Worm (Caenorhabditis elegans) whole organism, young adult: Measurements from ENCODE around the gene ttr-22.

Experiments used
- B0035.1 ChIP-seq: sonication (generic microtip); optimal IDR thresholded peaks from 2 replicates; lab custom pipeline; 2016; ENCODE audit warnings: missing genetic modification characterization, mild to moderate bottlenecking, missing compliant biosample characterization, missing genotype, missing genetic modification reagents
- F22D6.2 ChIP-seq: sonication (generic microtip); optimal IDR thresholded peaks from 2 replicates; lab custom pipeline; 2016; ENCODE audit warnings: mild to moderate bottlenecking, missing genetic modification characterization, missing compliant biosample characterization
- F23B12.7 ChIP-seq: sonication (generic microtip); optimal IDR thresholded peaks from 2 replicates; lab custom pipeline; 2017; ENCODE audit warnings: missing genetic modification characterization, mild to moderate bottlenecking, missing compliant biosample characterization, antibody characterized with exemption, moderate library complexity; ENCODE audit not compliant: insufficient read depth
- F33H1.4 ChIP-seq: fragments of 200-800 bp; sonication (Bioruptor generic); IDR thresholded peaks from 2 replicates; pipeline ENCODE4 v1.3.6; 2022; ENCODE audit warnings: missing genetic modification reagents, missing genetic modification characterization, missing compliant biosample characterization
- F39B2.1 ChIP-seq: fragments of 200-800 bp; sonication (Bioruptor generic); IDR thresholded peaks from 2 replicates; pipeline ENCODE4 v1.3.6; 2022; ENCODE audit warnings: missing genetic modification reagents, missing genetic modification characterization, missing compliant biosample characterization
- F52B5.7 ChIP-seq: sonication (generic microtip); optimal IDR thresholded peaks from 2 replicates; lab custom pipeline; 2016; ENCODE audit warnings: mild to moderate bottlenecking, missing genetic modification characterization, missing compliant biosample characterization
- T07F8.4 ChIP-seq: sonication (generic microtip); optimal IDR thresholded peaks from 2 replicates; lab custom pipeline; 2016; ENCODE audit warnings: mild to moderate bottlenecking, missing genetic modification characterization, moderate library complexity, missing compliant biosample characterization
- Y53F4B.3 ChIP-seq: fragments of 200-800 bp; sonication (Bioruptor generic); IDR thresholded peaks from 2 replicates; pipeline ENCODE4 v1.3.6; 2022; ENCODE audit warnings: missing genetic modification reagents, missing genetic modification characterization, missing compliant biosample characterization
- Y79H2A.3 ChIP-seq: fragments of 200-800 bp; sonication (Bioruptor generic); conservative IDR thresholded peaks from 2 replicates; pipeline ENCODE4 v1.3.6; 2022; ENCODE audit warnings: missing genetic modification reagents, missing genetic modification characterization, missing compliant biosample characterization
- akir-1 ChIP-seq: fragments of 200-800 bp; sonication (Bioruptor generic); optimal IDR thresholded peaks from 2 replicates; lab custom pipeline; 2018; ENCODE audit warnings: mild to moderate bottlenecking, missing genetic modification characterization, moderate library complexity, missing compliant biosample characterization
- attf-3 ChIP-seq: fragments of 200-800 bp; sonication (Bioruptor generic); conservative IDR thresholded peaks from 2 replicates; pipeline ENCODE4 v1.3.6; 2022; ENCODE audit warnings: missing genetic modification reagents, missing genetic modification characterization, missing compliant biosample characterization
- bed-1 ChIP-seq: fragments of 200-800 bp; sonication (Bioruptor generic); IDR thresholded peaks from 2 replicates; pipeline ENCODE4 v1.3.6; 2022; ENCODE audit warnings: missing genetic modification reagents, missing genetic modification characterization, missing compliant biosample characterization
- bed-2 ChIP-seq: fragments of 200-800 bp; sonication (Bioruptor generic); IDR thresholded peaks from 2 replicates; pipeline ENCODE4 v1.3.6; 2022; ENCODE audit warnings: missing genetic modification reagents, missing genetic modification characterization, missing compliant biosample characterization
- ccch-3 ChIP-seq: fragments of 200-800 bp; sonication (Bioruptor generic); optimal IDR thresholded peaks from 2 replicates; lab custom pipeline; 2018; ENCODE audit warnings: mild to moderate bottlenecking, missing genetic modification characterization, missing compliant biosample characterization
- cebp-1 ChIP-seq, 2 experiments: fragments of 200-800 bp in 1 of 2; sonication (Bioruptor generic) in 1 of 2; sonication (generic microtip) in 1 of 2; IDR thresholded peaks in 1 of 2; optimal IDR thresholded peaks in 1 of 2; 2 replicates each; pipeline versions ENCODE4 v1.3.6 to Lab custom; 2017 to 2022; ENCODE audit warnings: missing compliant biosample characterization in 2 of 2, missing genetic modification characterization in 2 of 2, mild to moderate bottlenecking in 1 of 2, missing genetic modification reagents in 1 of 2, moderate library complexity in 1 of 2
- ceh-27 ChIP-seq: fragments of 200-800 bp; sonication (Bioruptor generic); optimal IDR thresholded peaks from 2 replicates; lab custom pipeline; 2018; ENCODE audit warnings: mild to moderate bottlenecking, missing genetic modification characterization, moderate library complexity, missing compliant biosample characterization
- ceh-40 ChIP-seq: fragments of 200-800 bp; sonication (Bioruptor generic); IDR thresholded peaks from 2 replicates; pipeline ENCODE4 v1.3.6; 2022; ENCODE audit warnings: missing genetic modification characterization, missing compliant biosample characterization
- ceh-79 ChIP-seq: sonication (generic microtip); optimal IDR thresholded peaks from 2 replicates; lab custom pipeline; 2017; ENCODE audit warnings: mild to moderate bottlenecking, missing genetic modification characterization, missing compliant biosample characterization
- ceh-91 ChIP-seq: fragments of 200-800 bp; sonication (Bioruptor generic); IDR thresholded peaks from 2 replicates; pipeline ENCODE4 v1.3.6; 2022; ENCODE audit warnings: missing genetic modification reagents, missing genetic modification characterization, missing compliant biosample characterization
- dpl-1 ChIP-seq: fragments of 150-350 bp; optimal IDR thresholded peaks from 2 replicates; lab custom pipeline; 2014; ENCODE audit warnings: missing biosample characterization, missing genetic modification reagents, missing genetic modification characterization
- efl-1 ChIP-seq: fragments of 150-350 bp; optimal IDR thresholded peaks from 2 replicates; lab custom pipeline; 2014; ENCODE audit warnings: missing biosample characterization, missing genetic modification reagents, missing genetic modification characterization
- egl-44 ChIP-seq: fragments of 200-800 bp; sonication (Bioruptor generic); IDR thresholded peaks from 2 replicates; pipeline ENCODE4 v1.3.6; 2022; ENCODE audit warnings: missing genetic modification reagents, missing genetic modification characterization, missing compliant biosample characterization
- hmg-20 ChIP-seq: fragments of 200-800 bp; sonication (Bioruptor generic); IDR thresholded peaks from 2 replicates; pipeline ENCODE4 v1.3.6; 2022; ENCODE audit warnings: missing genetic modification reagents, missing genetic modification characterization, missing compliant biosample characterization
- let-526 ChIP-seq: fragments of 200-800 bp; sonication (Bioruptor generic); IDR thresholded peaks from 2 replicates; pipeline ENCODE4 v1.3.6; 2022; ENCODE audit warnings: missing genetic modification reagents, missing genetic modification characterization, missing compliant biosample characterization
- lin-35 ChIP-seq, 3 experiments: fragments of 150-350 bp in 2 of 3; sonication (generic microtip) in 1 of 3; optimal IDR thresholded peaks; 2 replicates each; lab custom pipeline; 2014 to 2018; ENCODE audit warnings: missing biosample characterization in 3 of 3, missing genetic modification characterization in 3 of 3, missing genetic modification reagents in 3 of 3
- lin-54 ChIP-seq: fragments of 200-800 bp; sonication (Bioruptor generic); optimal IDR thresholded peaks from 2 replicates; lab custom pipeline; 2018; ENCODE audit warnings: mild to moderate bottlenecking, missing genetic modification characterization, missing compliant biosample characterization
- madf-6 ChIP-seq: fragments of 200-800 bp; sonication (Bioruptor generic); IDR thresholded peaks from 2 replicates; pipeline ENCODE4 v1.3.6; 2022; ENCODE audit warnings: missing genetic modification reagents, missing genetic modification characterization, missing compliant biosample characterization
- madf-8 ChIP-seq: fragments of 200-800 bp; sonication (Bioruptor generic); conservative IDR thresholded peaks from 2 replicates; pipeline ENCODE4 v1.3.6; 2022; ENCODE audit warnings: missing genetic modification reagents, missing genetic modification characterization, missing compliant biosample characterization
- mcd-1 ChIP-seq: fragments of 200-800 bp; sonication (Bioruptor generic); IDR thresholded peaks from 2 replicates; pipeline ENCODE4 v1.3.6; 2022; ENCODE audit warnings: missing genetic modification reagents, missing genetic modification characterization, missing compliant biosample characterization
- nhr-179 ChIP-seq: sonication (generic microtip); optimal IDR thresholded peaks from 2 replicates; lab custom pipeline; 2016; ENCODE audit warnings: mild to moderate bottlenecking, missing genetic modification characterization, missing compliant biosample characterization
- rcor-1 ChIP-seq: fragments of 200-800 bp; sonication (Bioruptor generic); IDR thresholded peaks from 2 replicates; pipeline ENCODE4 v1.3.6; 2022; ENCODE audit warnings: missing genetic modification reagents, missing genetic modification characterization, missing compliant biosample characterization
- repo-1 ChIP-seq: sonication (generic microtip); optimal IDR thresholded peaks from 2 replicates; lab custom pipeline; 2017; ENCODE audit warnings: mild to moderate bottlenecking, missing genetic modification characterization, missing compliant biosample characterization
- snpc-3.4 ChIP-seq: sonication (generic microtip); optimal IDR thresholded peaks from 2 replicates; lab custom pipeline; 2017; ENCODE audit warnings: missing genetic modification characterization, mild to moderate bottlenecking, missing compliant biosample characterization, antibody characterized with exemption, moderate library complexity, missing genotype, missing genetic modification reagents
- sptf-2 ChIP-seq: fragments of 200-800 bp; sonication (Bioruptor generic); optimal IDR thresholded peaks from 2 replicates; lab custom pipeline; 2018; ENCODE audit warnings: mild to moderate bottlenecking, missing genetic modification characterization, missing compliant biosample characterization
- tbp1 ChIP-seq: fragments of 200-800 bp; sonication (Bioruptor generic); optimal IDR thresholded peaks from 2 replicates; lab custom pipeline; 2018; ENCODE audit warnings: mild to moderate bottlenecking, missing genetic modification characterization, missing compliant biosample characterization
- tbx-9 ChIP-seq: sonication (generic microtip); optimal IDR thresholded peaks from 2 replicates; lab custom pipeline; 2016; ENCODE audit warnings: borderline replicate concordance, missing genetic modification characterization, inconsistent platforms, missing compliant biosample characterization
- unc-130 ChIP-seq: sonication (generic microtip); optimal IDR thresholded peaks from 2 replicates; lab custom pipeline; 2016; ENCODE audit warnings: missing genetic modification reagents, missing genetic modification characterization, missing compliant biosample characterization
- zfh-2 ChIP-seq: fragments of 200-800 bp; sonication (Bioruptor generic); conservative IDR thresholded peaks from 2 replicates; pipeline ENCODE4 v1.3.6; 2022; ENCODE audit warnings: missing genetic modification reagents, missing genetic modification characterization, missing compliant biosample characterization
- ztf-25 ChIP-seq: fragments of 200-800 bp; sonication (Bioruptor generic); IDR thresholded peaks from 2 replicates; pipeline ENCODE4 v1.3.6; 2022; ENCODE audit warnings: missing genetic modification reagents, missing genetic modification characterization, missing compliant biosample characterization
- ztf-28 ChIP-seq: fragments of 200-800 bp; sonication (Bioruptor generic); IDR thresholded peaks from 2 replicates; pipeline ENCODE4 v1.3.6; 2022; ENCODE audit warnings: missing genetic modification reagents, missing genetic modification characterization, missing compliant biosample characterization

Gene ttr-22

DNA sequence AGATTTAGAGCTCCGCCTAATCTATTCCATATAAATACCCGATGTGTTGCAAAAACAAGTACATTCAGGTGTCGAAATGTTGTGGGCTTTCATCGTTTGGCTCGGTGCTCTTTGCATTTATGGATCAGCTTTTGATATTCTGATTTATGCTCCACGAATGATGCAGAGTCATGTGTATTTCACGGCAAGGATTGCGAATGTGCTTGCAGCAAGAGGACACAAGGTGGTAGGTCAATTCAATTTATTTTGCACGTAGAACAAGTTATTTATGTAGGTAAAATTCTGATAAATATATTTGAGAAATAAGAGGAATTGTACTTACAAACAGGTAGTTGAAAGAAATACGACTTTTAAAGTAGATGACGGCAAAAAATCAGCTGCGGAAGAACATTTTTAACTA, 17.7 kb downstream of the ttr-22 start, which contains the start of gene ugt-56:
Gene ugt-56, plus strand, starts transcription at position 61 of the 400 bp plus-strand sequence.
- TF ChIP-seq Y53F4B.3 (GFP tag; lab: Robert Waterston, UW): no peak
- no peak for TF ChIP-seq ccch-3
- no peak for TF ChIP-seq dpl-1
- no peak for TF ChIP-seq F39B2.1 (GFP tag; lab: Robert Waterston, UW)
- TF ChIP-seq zfh-2 (GFP tag; lab: Robert Waterston, UW): no peak
- no peak for TF ChIP-seq attf-3 (GFP tag; lab: Robert Waterston, UW)
- no peak for TF ChIP-seq tbp1 (GFP tag; lab: Kevin White, UChicago)
- TF ChIP-seq T07F8.4: no peak

DNA sequence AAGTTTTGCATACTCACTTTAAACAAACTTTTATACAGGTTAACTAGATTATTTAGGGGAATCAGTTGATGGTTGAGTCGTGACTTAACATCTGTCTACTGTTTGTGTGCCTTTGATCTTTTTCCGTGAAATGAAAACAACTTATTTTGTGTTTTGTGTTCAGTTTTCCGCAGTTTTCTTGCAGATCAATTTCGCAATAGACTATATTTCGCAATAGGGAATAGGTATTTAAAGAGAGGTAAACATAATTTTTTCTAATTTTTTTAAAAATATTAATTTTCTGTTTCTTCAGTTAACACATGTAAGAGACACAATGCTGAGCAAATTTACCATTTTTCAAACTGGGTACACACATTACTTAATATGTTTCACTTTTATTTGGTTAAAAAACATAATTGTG, 20.2 kb downstream of the ttr-22 start, which contains the start of gene tbb-6:
Gene tbb-6, plus strand, starts transcription at position 155 of the 400 bp plus-strand sequence.
- TF ChIP-seq cebp-1 (GFP tag; IDR thresholded peaks at IDR 0.05; lab: Robert Waterston, UW): peak; percentile 96
- TF ChIP-seq cebp-1 (tag; optimal IDR thresholded peaks at IDR 0.05; lab: Kevin White, UChicago): peak; percentile 99
- TF ChIP-seq lin-54 (GFP tag; lab: Kevin White, UChicago): no peak

DNA sequence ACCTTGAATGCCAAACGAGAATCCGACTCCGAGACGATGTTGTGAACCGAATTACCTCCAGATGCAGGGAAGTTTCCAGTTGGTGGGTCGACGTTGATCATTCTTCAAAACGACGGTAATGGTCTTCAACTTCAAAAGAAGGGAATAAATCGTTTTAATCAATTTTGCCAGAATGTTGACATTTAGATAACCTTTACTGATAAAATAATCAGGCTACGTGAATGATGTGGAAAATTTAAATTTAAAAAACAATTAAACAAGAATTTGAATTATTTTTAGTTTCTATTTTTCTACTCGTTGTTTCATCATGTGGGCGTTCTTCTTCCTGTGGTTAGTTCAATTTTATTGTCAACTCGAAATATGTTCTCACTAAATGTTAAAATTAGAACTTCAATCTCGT, 22.5 kb downstream of the ttr-22 start, which contains the start of gene ssp-35:
Gene ssp-35, minus strand, starts transcription at position 101 of the 400 bp plus-strand sequence.
- TF ChIP-seq repo-1 (tag; lab: Kevin White, UChicago) (no peak), sptf-2 (GFP tag; lab: Kevin White, UChicago) (no peak), bed-1 (GFP tag; lab: Robert Waterston, UW) (no peak), ceh-79 (tag; lab: Kevin White, UChicago) (no peak), tbx-9 (no peak), ceh-91 (GFP tag; lab: Robert Waterston, UW) (no peak)

DNA sequence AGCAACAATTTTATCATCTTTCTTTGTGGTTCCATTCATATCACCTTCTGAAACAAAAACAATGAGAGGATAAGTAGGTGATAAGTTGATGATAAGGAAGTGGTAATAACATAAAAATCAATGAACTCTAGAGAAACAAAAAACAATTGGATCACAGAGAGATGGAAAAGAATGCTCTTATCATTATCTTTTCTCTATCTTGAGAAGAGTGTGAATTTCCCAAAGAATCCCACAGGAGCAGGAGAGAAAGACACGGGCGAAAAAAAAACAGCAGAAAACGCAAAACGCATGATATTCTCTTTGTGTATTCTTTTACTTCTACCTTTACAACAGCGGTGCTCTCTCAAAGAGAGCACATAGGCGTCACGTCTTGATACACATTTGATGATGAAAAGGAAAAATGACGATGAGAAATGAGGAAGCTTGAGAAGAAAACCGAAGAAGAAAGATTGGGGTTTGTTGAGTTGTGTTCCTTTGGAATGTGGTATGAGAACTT, 28.1 kb downstream of the ttr-22 start, which contains the start of gene twk-24:
Gene twk-24, minus strand, starts transcription at position 51 of the 496 bp plus-strand sequence.
- TF ChIP-seq F23B12.7 (tag; lab: Kevin White, UChicago) (no peak), tbp1 (GFP tag; lab: Kevin White, UChicago) (no peak), bed-2 (GFP tag; lab: Robert Waterston, UW) (no peak), nhr-179 (tag; lab: Kevin White, UChicago) (no peak), ceh-27 (GFP tag; lab: Kevin White, UChicago) (no peak), ztf-28 (GFP tag; lab: Robert Waterston, UW) (no peak), cebp-1 (GFP tag; IDR thresholded peaks at IDR 0.05; lab: Robert Waterston, UW) (no peak), cebp-1 (tag; optimal IDR thresholded peaks at IDR 0.05; lab: Kevin White, UChicago) (no peak), lin-35 (GFP tag; optimal IDR thresholded peaks at IDR 0.05; lab: Kevin White, UChicago) (no peak), repo-1 (tag; lab: Kevin White, UChicago) (no peak), F22D6.2 (tag; lab: Kevin White, UChicago) (no peak), F33H1.4 (GFP tag; lab: Robert Waterston, UW) (no peak), unc-130 (GFP tag; lab: Kevin White, UChicago) (no peak), rcor-1 (GFP tag; lab: Robert Waterston, UW) (no peak), egl-44 (GFP tag; lab: Robert Waterston, UW) (no peak)

DNA sequence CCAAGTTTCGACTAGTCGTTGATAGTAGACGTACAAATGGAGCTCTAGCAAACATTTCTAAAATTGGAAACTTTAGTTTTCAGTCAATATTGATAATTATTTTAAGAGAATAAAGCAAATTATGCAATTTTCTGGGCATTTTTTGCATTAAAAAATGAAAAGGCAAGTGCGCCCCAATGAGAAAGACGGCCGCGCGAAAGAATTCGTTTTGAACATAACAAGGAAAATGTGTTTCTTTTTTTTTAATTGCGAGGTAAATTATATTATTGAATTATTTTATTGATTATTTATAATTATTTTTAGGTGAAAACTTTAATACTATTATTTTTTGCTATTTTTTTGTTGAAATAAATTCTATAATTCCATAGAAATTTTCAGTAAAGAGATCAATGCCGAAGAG, 30.3 kb downstream of the ttr-22 start, which contains the start of the genes tsfm-1 and capg-2:
Gene tsfm-1, minus strand, starts transcription at position 57 of the 400 bp plus-strand sequence.
Gene capg-2, plus strand, starts transcription at position 379 of the 400 bp plus-strand sequence.
- no peak for TF ChIP-seq snpc-3.4 (tag; lab: Kevin White, UChicago)
- no peak for TF ChIP-seq B0035.1 (tag; lab: Kevin White, UChicago)
- peak; percentile 67 for TF ChIP-seq efl-1 (GFP tag; lab: Kevin White, UChicago)
- TF ChIP-seq zfh-2 (GFP tag; lab: Robert Waterston, UW): no peak
- no peak for TF ChIP-seq F52B5.7
- no peak for TF ChIP-seq F39B2.1 (GFP tag; lab: Robert Waterston, UW)
- no peak for TF ChIP-seq ceh-40
- no peak for TF ChIP-seq madf-8 (GFP tag; lab: Robert Waterston, UW)
- TF ChIP-seq dpl-1: peak; percentile 21
- TF ChIP-seq hmg-20: no peak
- no peak for TF ChIP-seq Y79H2A.3 (GFP tag; lab: Robert Waterston, UW)
- no peak for TF ChIP-seq ztf-25 (GFP tag; lab: Robert Waterston, UW)
- peak; percentile 61; the same call in 1 of the 2 replicates for TF ChIP-seq mcd-1 (GFP tag; lab: Robert Waterston, UW)
- TF ChIP-seq let-526 (GFP tag; lab: Robert Waterston, UW): no peak
- 0 out of 2 replicates have a peak, but pooled peaks have one; percentile 19 for TF ChIP-seq madf-6 (GFP tag; lab: Robert Waterston, UW)
- TF ChIP-seq akir-1 (GFP tag; lab: Kevin White, UChicago): no peak
- TF ChIP-seq rcor-1 (GFP tag; lab: Robert Waterston, UW): no peak
